Worm (Caenorhabditis elegans): Measurements from ENCODE around the gene dyc-1.

DNA sequence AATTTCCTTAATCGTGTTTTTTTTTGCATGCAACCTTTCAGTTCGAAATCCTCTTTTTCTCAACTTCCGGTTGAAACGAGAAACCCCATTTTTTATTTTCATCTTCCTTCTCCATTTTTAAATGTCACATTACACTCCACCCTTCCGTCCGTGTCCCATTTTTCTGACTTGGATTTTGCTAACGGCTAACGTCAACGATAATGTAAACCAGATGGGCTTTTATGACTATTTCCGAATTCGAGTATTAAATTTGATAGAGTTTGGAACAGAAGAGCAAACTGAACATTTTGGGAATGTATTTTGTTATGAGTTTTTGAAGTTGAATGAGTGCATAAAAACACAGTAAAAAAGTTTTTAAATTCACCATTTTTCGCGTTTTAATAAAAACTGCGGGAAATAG, 6.4 kb downstream of the dyc-1 start:
- TF ChIP-seq nfya-1 (tag; optimal IDR thresholded peaks at IDR 0.05; ENCODE audit: insufficient read depth) (no peak), unc-39 (tag; optimal IDR thresholded peaks at IDR 0.05) (no peak), nhr-12 (tag; optimal IDR thresholded peaks at IDR 0.05) (no peak), nhr-237 (tag; optimal IDR thresholded peaks at IDR 0.05) (no peak), ztf-11 (tag; optimal IDR thresholded peaks at IDR 0.05) (no peak), unc-62 (GFP tag; optimal IDR thresholded peaks at IDR 0.05) (no peak), nhr-11 (tag; optimal IDR thresholded peaks at IDR 0.05) (no peak), ama-1 (optimal IDR thresholded peaks at IDR 0.05) (no peak), lin-15B (tag; optimal IDR thresholded peaks at IDR 0.05) (no peak)
